Worm (Caenorhabditis elegans) whole organism, late embryonic: ENCODE data around the gene pcn-1.

ENCODE experiments used
- ceh-45 ChIP-seq: fragments of 200-800 bp; sonication (Bioruptor generic); IDR thresholded peaks from 2 replicates; pipeline ENCODE4 v1.3.6; 2022; ENCODE audit warnings: missing genetic modification reagents, missing genetic modification characterization, missing compliant biosample characterization
- nfya-1 ChIP-seq: sonication (generic microtip); optimal IDR thresholded peaks from 2 replicates; lab custom pipeline; 2017; ENCODE audit warnings: missing genetic modification characterization, mild to moderate bottlenecking, missing compliant biosample characterization, antibody characterized with exemption, moderate library complexity
- nhr-11 ChIP-seq: fragments of 150-350 bp; optimal IDR thresholded peaks from 2 replicates; lab custom pipeline; 2014; ENCODE audit warnings: missing biosample characterization, missing genetic modification characterization
- pha-2 ChIP-seq: sonication (generic microtip); optimal IDR thresholded peaks from 2 replicates; lab custom pipeline; 2017; ENCODE audit warnings: mild to moderate bottlenecking, missing genetic modification characterization, missing compliant biosample characterization
- ttx-3 ChIP-seq: sonication (generic microtip); optimal IDR thresholded peaks from 2 replicates; lab custom pipeline; 2016; ENCODE audit warnings: missing genetic modification reagents, missing genetic modification characterization, missing compliant biosample characterization

DNA sequence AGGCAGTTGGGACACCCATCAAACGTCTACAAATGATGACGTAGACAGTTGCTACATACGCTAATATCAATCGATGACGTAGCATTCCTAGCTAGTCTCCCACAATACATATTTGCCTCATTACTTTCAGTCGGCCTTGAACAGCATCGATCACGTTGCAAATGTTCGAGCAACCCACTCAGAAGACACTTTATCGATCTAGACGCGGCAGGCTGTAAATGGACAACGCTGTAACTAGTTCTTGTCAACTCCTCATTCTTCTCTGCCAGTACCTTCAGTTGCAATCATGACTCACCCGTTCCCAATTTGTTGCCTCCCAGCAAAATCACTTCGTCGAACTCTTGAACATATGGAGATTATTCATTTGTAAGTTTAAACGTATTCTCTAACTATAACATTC is 22.8 kb upstream of the pcn-1 start, which contains the start of gene pqn-75:
- no peak for TF ChIP-seq nfya-1 (tag; lab: Kevin White, UChicago)
- TF ChIP-seq pha-2 (tag; lab: Kevin White, UChicago) = no peak
- no peak for TF ChIP-seq ttx-3 (tag; lab: Kevin White, UChicago)
- TF ChIP-seq nhr-11 = no peak
- TF ChIP-seq ceh-45 (GFP tag; lab: Robert Waterston, UW) = no peak
